Worm (Caenorhabditis elegans): ENCODE data around the gene T03F7.6.

DNA sequence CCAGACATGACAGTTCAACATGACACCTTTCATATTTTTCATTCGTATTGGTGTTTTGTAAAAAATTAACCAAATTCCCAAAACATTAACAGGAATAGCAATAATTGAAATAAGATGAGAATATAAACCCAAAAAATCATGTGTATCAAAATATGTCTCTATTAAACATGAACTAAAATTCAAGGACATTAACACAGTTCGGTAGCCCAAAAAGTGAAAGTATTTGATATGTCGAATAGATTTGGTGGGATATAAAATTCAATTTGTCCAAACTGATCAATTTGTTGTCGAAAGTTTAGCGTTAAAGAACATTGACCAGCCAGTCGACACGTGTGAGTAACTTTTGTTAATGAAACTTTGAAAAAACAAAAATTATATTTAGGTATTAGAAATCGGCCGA is 8.2 kb downstream of the T03F7.6 start, which contains the start of gene srh-46:
- TF ChIP-seq pqm-1 (tag; optimal IDR thresholded peaks at IDR 0.05) (no peak), ama-1 (optimal IDR thresholded peaks at IDR 0.05) (no peak), hlh-6 (tag; optimal IDR thresholded peaks at IDR 0.05) (no peak), mec-3 (tag; optimal IDR thresholded peaks at IDR 0.05; ENCODE audit: borderline replicate concordance) (no peak), hlh-30 (tag; optimal IDR thresholded peaks at IDR 0.05; ENCODE audit: insufficient read depth) (no peak), unc-42 (tag; optimal IDR thresholded peaks at IDR 0.05) (no peak)

All from whole organism, late embryonic.